Fruit fly (Drosophila melanogaster): ENCODE measurements around the gene CG15212.

DNA sequence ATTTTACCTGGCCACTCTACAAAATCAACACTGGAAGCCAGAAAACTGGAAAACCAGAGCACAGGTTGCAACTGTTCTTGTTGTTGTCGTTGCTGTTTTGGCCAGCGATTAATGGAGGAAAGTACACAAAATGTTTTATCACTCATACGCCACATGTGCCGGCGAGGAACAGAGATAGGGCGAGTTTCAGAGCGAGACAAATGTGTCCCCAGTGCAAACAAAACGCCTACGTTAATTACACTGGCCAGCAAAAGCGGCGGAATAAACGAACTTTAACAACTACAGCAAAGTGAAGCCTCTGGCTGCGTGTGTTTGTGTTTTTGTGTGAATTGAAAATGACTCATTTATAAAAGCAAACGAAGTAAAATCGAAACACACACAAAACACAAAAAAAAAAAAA, 48.8 kb downstream of the CG15212 start:
- TF ChIP-seq CG8478 (optimal IDR thresholded peaks at IDR 0.05) (no peak), CTCF (optimal IDR thresholded peaks at IDR 0.05) (no peak)
